Fruit fly (Drosophila melanogaster): ENCODE results near the gene laza.
A peak's percentile ranks its signal among the peaks of the same experiment; 100 is the strongest.

Gene laza

dm6 chr3L:22460918-22461634 is at the start of gene laza (continued):
- TF ChIP-seq Oaz (GFP tag; IDR thresholded peaks at IDR 0.05) (no peak), Doc3 (GFP tag; IDR thresholded peaks at IDR 0.05; ENCODE audit: partially characterized antibody) (no peak), CG32532 (GFP tag; IDR thresholded peaks at IDR 0.05) (0 out of 2 replicates have a peak, but pooled peaks have one; percentile 27), CG11695 (GFP tag; IDR thresholded peaks at IDR 0.05) (peak; percentile 29; the same call in 1 of the 3 replicates), CG32767 (GFP tag; IDR thresholded peaks at IDR 0.05) (no peak), CG17385 (GFP tag; optimal IDR thresholded peaks at IDR 0.05) (no peak), run (tag; optimal IDR thresholded peaks at IDR 0.05) (no peak), CG6765 (GFP tag; optimal IDR thresholded peaks at IDR 0.05) (no peak), CG3726 (GFP tag; IDR thresholded peaks at IDR 0.05) (no peak), vnd (GFP tag; IDR thresholded peaks at IDR 0.05; ENCODE audit: partially characterized antibody) (no peak), gfzf (GFP tag; optimal IDR thresholded peaks at IDR 0.05) (no peak), CG16813 (GFP tag; IDR thresholded peaks at IDR 0.05; ENCODE audit: partially characterized antibody) (no peak), pb (GFP tag; optimal IDR thresholded peaks at IDR 0.05) (no peak), CG10147 (GFP tag; optimal IDR thresholded peaks at IDR 0.05) (no peak), Stat92E (GFP tag; optimal IDR thresholded peaks at IDR 0.05) (no peak), toy (GFP tag; IDR thresholded peaks at IDR 0.05) (no peak), pros (GFP tag; optimal IDR thresholded peaks at IDR 0.05) (no peak), CG9727 (GFP tag; optimal IDR thresholded peaks at IDR 0.05) (peak; percentile 2), pnt (GFP tag; optimal IDR thresholded peaks at IDR 0.05) (no peak), dimm (GFP tag; IDR thresholded peaks at IDR 0.05) (no peak), gce (GFP tag; IDR thresholded peaks at IDR 0.05) (peak; percentile 20; the same call in 1 of the 3 replicates), CG17612 (GFP tag; IDR thresholded peaks at IDR 0.05) (no peak), CG8388 (GFP tag; optimal IDR thresholded peaks at IDR 0.05) (no peak), CG3838 (GFP tag; optimal IDR thresholded peaks at IDR 0.05) (no peak), dati (GFP tag; IDR thresholded peaks at IDR 0.05) (no peak), CG11085 (GFP tag; IDR thresholded peaks at IDR 0.05) (peak; percentile 22; the same call in 1 of the 2 replicates), caup (GFP tag; optimal IDR thresholded peaks at IDR 0.05; ENCODE audit: severe bottlenecking) (no peak), CG7372 (GFP tag; IDR thresholded peaks at IDR 0.05) (no peak), Trl (optimal IDR thresholded peaks at IDR 0.05) (peak in 1 of 2 experiments; percentile 2), Trl (GFP tag; optimal IDR thresholded peaks at IDR 0.05) (no peak), CG12299 (tag; optimal IDR thresholded peaks at IDR 0.05) (no peak), schlank (tag; optimal IDR thresholded peaks at IDR 0.05) (no peak), pho (GFP tag; optimal IDR thresholded peaks at IDR 0.05) (no peak), unc-4 (GFP tag; IDR thresholded peaks at IDR 0.05; ENCODE audit: partially characterized antibody) (no peak), Bteb2 (GFP tag; optimal IDR thresholded peaks at IDR 0.05) (no peak), Hsf (GFP tag; optimal IDR thresholded peaks at IDR 0.05) (no peak), H15 (GFP tag; IDR thresholded peaks at IDR 0.05) (no peak), sug (tag; optimal IDR thresholded peaks at IDR 0.05) (peak; percentile 70), CG15269 (tag; optimal IDR thresholded peaks at IDR 0.05) (peak; percentile 44), slou (GFP tag; optimal IDR thresholded peaks at IDR 0.05) (no peak), CG14965 (GFP tag; optimal IDR thresholded peaks at IDR 0.05; ENCODE audit: borderline replicate concordance) (no peak), Chrac-16 (GFP tag; optimal IDR thresholded peaks at IDR 0.05) (no peak), Spps (tag; optimal IDR thresholded peaks at IDR 0.05) (no peak), mam (GFP tag; optimal IDR thresholded peaks at IDR 0.05) (no peak), CG12155 (GFP tag; optimal IDR thresholded peaks at IDR 0.05) (no peak), CG30020 (tag; optimal IDR thresholded peaks at IDR 0.05) (no peak), lbe (GFP tag; optimal IDR thresholded peaks at IDR 0.05) (no peak), CG17912 (GFP tag; optimal IDR thresholded peaks at IDR 0.05) (no peak), CG2202 (tag; optimal IDR thresholded peaks at IDR 0.05) (no peak), Med (GFP tag) (peak; percentile 76)
